Worm (Caenorhabditis elegans): ENCODE data around the gene clec-196.
A peak's percentile ranks its signal among the peaks of the same experiment; 100 is the strongest.

The clec-196 gene

ce11 chrIV:17263714-17264113, 13.0 kb upstream of the clec-196 start (continued):
- TF ChIP-seq unc-86 (tag; optimal IDR thresholded peaks at IDR 0.05): no peak
- TF ChIP-seq isw-1 (GFP tag; IDR thresholded peaks at IDR 0.05): no peak
- no peak for TF ChIP-seq fos-1 (tag; optimal IDR thresholded peaks at IDR 0.05)
- peak; percentile 85 for TF ChIP-seq elt-2 (tag; optimal IDR thresholded peaks at IDR 0.05)
- no peak for TF ChIP-seq vab-15 (tag; optimal IDR thresholded peaks at IDR 0.05)
- no peak for TF ChIP-seq fkh-10 (GFP tag; optimal IDR thresholded peaks at IDR 0.05)
- TF ChIP-seq zag-1 (tag; optimal IDR thresholded peaks at IDR 0.05): no peak
- TF ChIP-seq lir-3 (tag; optimal IDR thresholded peaks at IDR 0.05; ENCODE audit: poor library complexity): no peak

DNA sequence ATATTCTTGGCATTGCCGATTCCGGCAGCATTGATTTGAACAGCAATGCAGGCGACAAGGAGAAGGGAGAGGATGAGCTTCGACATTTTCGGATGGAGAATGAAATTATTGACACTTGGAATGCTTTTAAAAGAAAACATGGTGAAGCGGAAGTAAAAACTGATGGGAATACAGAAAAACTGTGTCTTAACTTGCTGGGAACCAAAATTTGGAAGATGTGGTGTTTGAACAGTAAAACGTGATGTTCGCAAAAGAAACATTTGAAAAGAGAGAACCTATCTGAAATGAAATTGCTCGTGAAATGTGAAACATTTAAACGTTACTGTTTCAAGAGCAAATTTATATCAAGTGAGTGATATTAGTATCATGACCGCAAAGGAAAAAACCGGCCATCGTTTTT, 12.0 kb upstream of the clec-196 start, which contains the start of gene F26D10.13:
Gene F26D10.13, minus strand, starts transcription at position 101 of the 400 bp plus-strand sequence.
- TF ChIP-seq ets-5 (GFP tag; IDR thresholded peaks at IDR 0.05) (no peak), blmp-1 (tag; optimal IDR thresholded peaks at IDR 0.05) (no peak), nhr-77 (tag; optimal IDR thresholded peaks at IDR 0.05) (no peak), F16B12.6 (tag; optimal IDR thresholded peaks at IDR 0.05) (no peak), hpl-2 (GFP tag; optimal IDR thresholded peaks at IDR 0.05) (no peak), tbx-2 (tag; optimal IDR thresholded peaks at IDR 0.05) (no peak), sox-4 (tag; optimal IDR thresholded peaks at IDR 0.05) (no peak)

DNA sequence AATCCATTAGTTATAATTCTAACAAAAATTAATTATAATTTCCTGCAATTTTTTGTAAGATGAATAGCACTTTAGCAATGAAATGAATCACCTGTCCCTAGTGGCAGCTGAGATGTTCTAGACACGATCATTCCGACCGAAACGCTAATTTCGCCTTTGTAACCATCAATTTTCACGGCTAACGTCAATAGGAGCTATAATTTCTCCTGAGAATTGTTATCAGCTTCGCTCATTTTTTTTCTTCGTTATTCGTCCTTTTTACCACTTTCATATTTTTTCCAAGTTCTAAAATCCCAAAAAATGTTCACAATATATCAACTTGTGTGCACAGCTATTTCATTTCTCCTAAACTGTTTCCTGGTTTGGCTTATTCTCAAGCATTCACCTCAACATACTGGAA, 11.5 kb upstream of the clec-196 start, which contains the start of gene str-187:
Gene str-187, plus strand, starts transcription at position 301 of the 400 bp plus-strand sequence.
- TF ChIP-seq tlp-1 (tag; optimal IDR thresholded peaks at IDR 0.05) (no peak), pag-3 (tag; optimal IDR thresholded peaks at IDR 0.05; ENCODE audit: borderline replicate concordance, insufficient read depth) (no peak), fkh-10 (GFP tag; optimal IDR thresholded peaks at IDR 0.05) (no peak)

- TF ChIP-seq nhr-28 (tag; optimal IDR thresholded peaks at IDR 0.05) (no peak), fkh-4 (tag; optimal IDR thresholded peaks at IDR 0.05; ENCODE audit: borderline replicate concordance) (no peak), dpl-1 (GFP tag; optimal IDR thresholded peaks at IDR 0.05) (no peak), hlh-17 (GFP tag; optimal IDR thresholded peaks at IDR 0.05; ENCODE audit: borderline replicate concordance) (no peak), skn-1 (tag; optimal IDR thresholded peaks at IDR 0.05) (no peak), nhr-71 (tag; optimal IDR thresholded peaks at IDR 0.05) (no peak), nhr-77 (tag; optimal IDR thresholded peaks at IDR 0.05) (no peak), irx-1 (tag; optimal IDR thresholded peaks at IDR 0.05) (no peak), efl-1 (optimal IDR thresholded peaks at IDR 0.05) (no peak), efl-1 (GFP tag; optimal IDR thresholded peaks at IDR 0.05 in 1 of 2) (no peak), ceh-82 (tag; optimal IDR thresholded peaks at IDR 0.05) (no peak), nhr-237 (tag; optimal IDR thresholded peaks at IDR 0.05) (no peak), unc-62 (GFP tag; optimal IDR thresholded peaks at IDR 0.05) (no peak), snu-23 (GFP tag; optimal IDR thresholded peaks at IDR 0.05) (no peak), dsc-1 (tag; optimal IDR thresholded peaks at IDR 0.05) (no peak), ceh-8 (GFP tag; optimal IDR thresholded peaks at IDR 0.05) (no peak), ztf-4 (tag; optimal IDR thresholded peaks at IDR 0.05) (no peak), aha-1 (tag; optimal IDR thresholded peaks at IDR 0.05) (no peak), lsy-2 (tag; optimal IDR thresholded peaks at IDR 0.05) (no peak), nhr-12 (tag; optimal IDR thresholded peaks at IDR 0.05) (no peak), unc-30 (tag; optimal IDR thresholded peaks at IDR 0.05) (no peak)
Observed at ce11 chrIV:17265716-17266115, 11.0 kb upstream of the clec-196 start.

- TF ChIP-seq ceh-82 (tag; optimal IDR thresholded peaks at IDR 0.05): no peak
- TF ChIP-seq ceh-8 (GFP tag; optimal IDR thresholded peaks at IDR 0.05): no peak
- no peak for TF ChIP-seq sptf-1 (tag; optimal IDR thresholded peaks at IDR 0.05)
- no peak for TF ChIP-seq skn-1 (tag; optimal IDR thresholded peaks at IDR 0.05)
- no peak for TF ChIP-seq ama-1 (optimal IDR thresholded peaks at IDR 0.05)
- no peak for TF ChIP-seq hlh-4 (tag; optimal IDR thresholded peaks at IDR 0.05)
- TF ChIP-seq ceh-88 (GFP tag; IDR thresholded peaks at IDR 0.05): no peak
- no peak for TF ChIP-seq vab-15 (tag; optimal IDR thresholded peaks at IDR 0.05)
- TF ChIP-seq nhr-12 (tag; optimal IDR thresholded peaks at IDR 0.05): no peak
- TF ChIP-seq aha-1 (tag; optimal IDR thresholded peaks at IDR 0.05): no peak
- TF ChIP-seq nhr-47 (tag; optimal IDR thresholded peaks at IDR 0.05): no peak
- TF ChIP-seq lin-35 (GFP tag; optimal IDR thresholded peaks at IDR 0.05): no peak
- TF ChIP-seq swsn-7 (tag; optimal IDR thresholded peaks at IDR 0.05): no peak
- no peak for TF ChIP-seq nhr-84 (tag; optimal IDR thresholded peaks at IDR 0.05)
- no peak for TF ChIP-seq pag-3 (tag; optimal IDR thresholded peaks at IDR 0.05; ENCODE audit: borderline replicate concordance, insufficient read depth)
- no peak for TF ChIP-seq efl-1 (optimal IDR thresholded peaks at IDR 0.05)
- no peak for TF ChIP-seq efl-1 (GFP tag; optimal IDR thresholded peaks at IDR 0.05 in 1 of 2)
- no peak for TF ChIP-seq lin-39 (tag; optimal IDR thresholded peaks at IDR 0.05)
- no peak for TF ChIP-seq mep-1 (tag; optimal IDR thresholded peaks at IDR 0.05)
Observed at ce11 chrIV:17267304-17267891, 9.4 kb upstream of the clec-196 start.

All from whole organism, L1 larva.